Fruit fly (Drosophila melanogaster) whole organism, embryonic: ENCODE measurements around the gene PolD2.

Experiments used
- ATbp ChIP-seq: fragments of 200-800 bp; sonication (Bioruptor generic); optimal IDR thresholded peaks from 2 replicates; lab custom pipeline; 2017; ENCODE audit warnings: missing biosample characterization, mild to moderate bottlenecking, missing genetic modification characterization, missing genetic modification reagents
- Abd-B ChIP-seq: fragments of 200-800 bp; sonication (Bioruptor generic); optimal IDR thresholded peaks from 2 replicates; lab custom pipeline; 2018; ENCODE audit warnings: missing biosample characterization, mild to moderate bottlenecking, missing genetic modification characterization, moderate library complexity
- Antp ChIP-seq: fragments of 200-800 bp; sonication (Bioruptor generic); optimal IDR thresholded peaks from 3 replicates; lab custom pipeline; 2016; ENCODE audit warnings: missing biosample characterization, missing genetic modification characterization
- CG10462 ChIP-seq: fragments of 200-800 bp; sonication (Bioruptor generic); optimal IDR thresholded peaks from 2 replicates; lab custom pipeline; 2016; ENCODE audit warnings: missing biosample characterization, missing genetic modification characterization
- CG12104 ChIP-seq: fragments of 200-800 bp; sonication (Bioruptor generic); optimal IDR thresholded peaks from 3 replicates; lab custom pipeline; 2016; ENCODE audit warnings: missing biosample characterization, missing genetic modification characterization
- CG12744 ChIP-seq: fragments of 200-800 bp; sonication (Bioruptor generic); optimal IDR thresholded peaks from 2 replicates; lab custom pipeline; 2016; ENCODE audit warnings: missing biosample characterization, missing genetic modification characterization
- CG12942 ChIP-seq: fragments of 200-800 bp; sonication (Bioruptor generic); optimal IDR thresholded peaks from 3 replicates; lab custom pipeline; 2016; ENCODE audit warnings: missing biosample characterization, missing genetic modification characterization
- CG13894 ChIP-seq: fragments of 200-800 bp; sonication (Bioruptor generic); optimal IDR thresholded peaks from 3 replicates; lab custom pipeline; 2018; ENCODE audit warnings: missing biosample characterization, mild to moderate bottlenecking, missing genetic modification characterization, moderate library complexity
- CG14050 ChIP-seq: fragments of 200-800 bp; sonication (Bioruptor generic); IDR thresholded peaks from 3 replicates; pipeline ENCODE4 v1.3.6; 2022; ENCODE audit warnings: missing biosample characterization, missing genetic modification characterization
- CG14860 ChIP-seq: fragments of 200-800 bp; sonication (Bioruptor generic); IDR thresholded peaks from 3 replicates; pipeline ENCODE4 v1.3.6; 2022; ENCODE audit warnings: missing biosample characterization, missing genetic modification characterization; ENCODE audit not compliant: partially characterized antibody
- CG15479 ChIP-seq: fragments of 200-800 bp; sonication (Bioruptor generic); optimal IDR thresholded peaks from 3 replicates; lab custom pipeline; 2019; ENCODE audit warnings: missing biosample characterization, mild to moderate bottlenecking, missing genetic modification characterization, moderate library complexity
- CG1792 ChIP-seq: fragments of 200-800 bp; sonication (Bioruptor generic); optimal IDR thresholded peaks from 2 replicates; lab custom pipeline; 2016; ENCODE audit warnings: missing biosample characterization, missing genetic modification characterization
- CG31224 ChIP-seq: fragments of 200-800 bp; sonication (Bioruptor generic); IDR thresholded peaks from 2 replicates; pipeline ENCODE4 v1.3.6; 2022; ENCODE audit warnings: missing biosample characterization, missing genetic modification characterization
- CG32772 ChIP-seq: fragments of 200-800 bp; sonication (Bioruptor generic); IDR thresholded peaks from 2 replicates; pipeline ENCODE4 v1.3.6; 2022; ENCODE audit warnings: missing biosample characterization, missing genetic modification characterization
- CG33213 ChIP-seq: fragments of 200-800 bp; sonication (Bioruptor generic); optimal IDR thresholded peaks from 3 replicates; lab custom pipeline; 2016; ENCODE audit warnings: missing biosample characterization, missing genetic modification characterization
- CG3995 ChIP-seq: fragments of 200-800 bp; sonication (Bioruptor generic); optimal IDR thresholded peaks from 3 replicates; lab custom pipeline; 2016; ENCODE audit warnings: missing biosample characterization, missing genetic modification characterization
- CG4328 ChIP-seq: fragments of 200-800 bp; sonication (Bioruptor generic); optimal IDR thresholded peaks from 3 replicates; lab custom pipeline; 2017; ENCODE audit warnings: missing biosample characterization, missing genetic modification reagents, missing genetic modification characterization
- CG43689 ChIP-seq: fragments of 200-800 bp; sonication (Bioruptor generic); IDR thresholded peaks from 2 replicates; pipeline ENCODE4 v1.3.6; 2022; ENCODE audit warnings: missing biosample characterization, missing genetic modification characterization
- CG6683 ChIP-seq: fragments of 200-800 bp; sonication (Bioruptor generic); optimal IDR thresholded peaks from 2 replicates; lab custom pipeline; 2017; ENCODE audit warnings: missing biosample characterization, mild to moderate bottlenecking, missing genetic modification characterization, missing genetic modification reagents
- CG7372 ChIP-seq: fragments of 200-800 bp; sonication (Bioruptor generic); IDR thresholded peaks from 2 replicates; pipeline ENCODE4 v1.3.6; 2022; ENCODE audit warnings: missing biosample characterization, missing genetic modification characterization
- D19A ChIP-seq: fragments of 200-800 bp; optimal IDR thresholded peaks from 3 replicates; lab custom pipeline; 2019; ENCODE audit warnings: missing biosample characterization, mild to moderate bottlenecking, missing genetic modification characterization, moderate library complexity
- E2f1 ChIP-seq: fragments of 200-800 bp; sonication (Bioruptor generic); IDR thresholded peaks from 2 replicates; pipeline ENCODE4 v1.3.6; 2022; ENCODE audit warnings: missing biosample characterization, missing genetic modification characterization
- H2.0 ChIP-seq: fragments of 200-800 bp; sonication (Bioruptor generic); IDR thresholded peaks from 2 replicates; pipeline ENCODE4 v1.3.6; 2022; ENCODE audit warnings: missing biosample characterization, missing genetic modification characterization
- Hr39 ChIP-seq: fragments of >200 bp; optimal IDR thresholded peaks from 2 replicates; lab custom pipeline; 2017
- Hsf ChIP-seq: fragments of 200-800 bp; sonication (Bioruptor generic); optimal IDR thresholded peaks from 3 replicates; lab custom pipeline; 2016; ENCODE audit warnings: missing biosample characterization, missing genetic modification characterization
- Mad ChIP-seq: fragments of 200-800 bp; sonication (Bioruptor generic); optimal IDR thresholded peaks from 2 replicates; lab custom pipeline; 2016; ENCODE audit warnings: missing biosample characterization, missing genetic modification characterization
- Spps ChIP-seq: fragments of 200-800 bp; sonication (Bioruptor generic); optimal IDR thresholded peaks from 2 replicates; lab custom pipeline; 2018; ENCODE audit warnings: missing biosample characterization, mild to moderate bottlenecking, missing genetic modification characterization
- Taf1 ChIP-seq: fragments of 200-800 bp; sonication (Bioruptor generic); IDR thresholded peaks from 2 replicates; pipeline ENCODE4 v1.3.6; 2022; ENCODE audit warnings: missing biosample characterization, missing genetic modification characterization
- abd-A ChIP-seq: fragments of 200-800 bp; sonication (Bioruptor generic); optimal IDR thresholded peaks from 3 replicates; lab custom pipeline; 2019; ENCODE audit warnings: missing biosample characterization, mild to moderate bottlenecking, missing genetic modification characterization, moderate library complexity
- ase ChIP-seq: fragments of 200-800 bp; sonication (Bioruptor generic); IDR thresholded peaks from 3 replicates; pipeline ENCODE4 v1.3.6; 2022; ENCODE audit warnings: missing biosample characterization, missing genetic modification characterization
- bsh ChIP-seq, 2 experiments: fragments of 200-800 bp; sonication (Bioruptor generic); optimal IDR thresholded peaks; 2 replicates each; lab custom pipeline; 2017 to 2018; ENCODE audit warnings: mild to moderate bottlenecking in 2 of 2, missing biosample characterization in 2 of 2, missing genetic modification characterization in 2 of 2, moderate library complexity in 1 of 2
- btn ChIP-seq: fragments of 200-800 bp; sonication (Bioruptor generic); optimal IDR thresholded peaks from 2 replicates; lab custom pipeline; 2016; ENCODE audit warnings: missing biosample characterization, missing genetic modification characterization
- cas ChIP-seq: fragments of 200-800 bp; sonication (Bioruptor generic); IDR thresholded peaks from 2 replicates; pipeline ENCODE4 v1.3.6; 2022; ENCODE audit warnings: missing biosample characterization, missing genetic modification characterization
- da ChIP-seq: fragments of 200-800 bp; sonication (Bioruptor generic); optimal IDR thresholded peaks from 2 replicates; lab custom pipeline; 2016; ENCODE audit warnings: missing biosample characterization, missing genetic modification characterization
- danr ChIP-seq: fragments of 200-800 bp; sonication (Bioruptor generic); IDR thresholded peaks from 2 replicates; pipeline ENCODE4 v1.3.6; 2022; ENCODE audit warnings: missing biosample characterization, missing genetic modification characterization
- exex ChIP-seq: fragments of 200-800 bp; sonication (Bioruptor generic); optimal IDR thresholded peaks from 4 replicates; lab custom pipeline; 2018; ENCODE audit warnings: missing biosample characterization, mild to moderate bottlenecking, missing genetic modification characterization, moderate library complexity
- fd102C ChIP-seq: fragments of 200-800 bp; sonication (Bioruptor generic); optimal IDR thresholded peaks from 2 replicates; lab custom pipeline; 2018; ENCODE audit warnings: missing biosample characterization, mild to moderate bottlenecking, missing genetic modification characterization, moderate library complexity
- gcm2 ChIP-seq: fragments of 200-800 bp; sonication (Bioruptor generic); optimal IDR thresholded peaks from 2 replicates; lab custom pipeline; 2016; ENCODE audit warnings: missing biosample characterization, missing genetic modification characterization
- gem ChIP-seq: fragments of 200-800 bp; sonication (Bioruptor generic); optimal IDR thresholded peaks from 2 replicates; lab custom pipeline; 2019; ENCODE audit warnings: missing biosample characterization, mild to moderate bottlenecking, missing genetic modification characterization, moderate library complexity
- lbe ChIP-seq: fragments of 200-800 bp; sonication (Bioruptor generic); optimal IDR thresholded peaks from 2 replicates; lab custom pipeline; 2016; ENCODE audit warnings: missing biosample characterization, mild to moderate bottlenecking, missing genetic modification characterization
- lilli ChIP-seq: fragments of 200-800 bp; sonication (Bioruptor generic); optimal IDR thresholded peaks from 3 replicates; lab custom pipeline; 2016; ENCODE audit warnings: missing biosample characterization, missing genetic modification characterization
- p53 ChIP-seq: fragments of 200-800 bp; sonication (Bioruptor generic); optimal IDR thresholded peaks from 2 replicates; lab custom pipeline; 2016; ENCODE audit warnings: missing biosample characterization, missing genetic modification characterization
- rib ChIP-seq: fragments of 200-800 bp; sonication (Bioruptor generic); IDR thresholded peaks from 2 replicates; pipeline ENCODE4 v1.3.6; 2022; ENCODE audit warnings: missing biosample characterization, missing genetic modification characterization
- ro ChIP-seq: fragments of 200-800 bp; sonication (Bioruptor generic); IDR thresholded peaks from 2 replicates; pipeline ENCODE4 v1.3.6; 2022; ENCODE audit warnings: missing biosample characterization, missing genetic modification characterization
- scrt ChIP-seq: fragments of 200-800 bp; sonication (Bioruptor generic); optimal IDR thresholded peaks from 2 replicates; lab custom pipeline; 2018; ENCODE audit warnings: missing biosample characterization, mild to moderate bottlenecking, missing genetic modification characterization, moderate library complexity
- shn ChIP-seq: fragments of 200-800 bp; sonication (Bioruptor generic); optimal IDR thresholded peaks from 3 replicates; lab custom pipeline; 2016; ENCODE audit warnings: missing biosample characterization, missing genetic modification characterization
- sna ChIP-seq: fragments of 200-800 bp; sonication (Bioruptor generic); IDR thresholded peaks from 2 replicates; pipeline ENCODE4 v1.3.6; 2022; ENCODE audit warnings: missing biosample characterization, missing genetic modification characterization; ENCODE audit not compliant: partially characterized antibody
- tup ChIP-seq: fragments of 200-800 bp; sonication (Bioruptor generic); optimal IDR thresholded peaks from 2 replicates; lab custom pipeline; 2016; ENCODE audit warnings: missing biosample characterization, mild to moderate bottlenecking, missing genetic modification characterization, moderate library complexity
- zen ChIP-seq: fragments of 200-800 bp; sonication (Bioruptor generic); optimal IDR thresholded peaks from 3 replicates; lab custom pipeline; 2018; ENCODE audit warnings: missing biosample characterization, mild to moderate bottlenecking, missing genetic modification characterization, moderate library complexity

PolD2 gene

dm6 chr3L:1774713-1775648 is at the start of gene PolD2, which contains the start of gene CG13933 (continued):
- TF ChIP-seq CG14860 (GFP tag; lab: Robert Waterston, UW) (peak; percentile 91), cas (GFP tag; lab: Robert Waterston, UW) (peak; percentile 90), CG12744 (no peak), exex (peak; percentile 64), ATbp (GFP tag; lab: Kevin White, UChicago) (no peak), Hr39 (lab: Kevin White, UChicago) (no peak), btn (GFP tag; lab: Kevin White, UChicago) (peak; percentile 20), da (no peak), abd-A (tag; lab: Kevin White, UChicago) (no peak), Abd-B (GFP tag; lab: Kevin White, UChicago) (peak; percentile 98), CG14050 (peak; percentile 98), CG43689 (GFP tag; lab: Robert Waterston, UW) (peak; percentile 97), Hsf (GFP tag; lab: Kevin White, UChicago) (peak; percentile 90), CG33213 (GFP tag; lab: Kevin White, UChicago) (no peak), CG12104 (GFP tag; lab: Kevin White, UChicago) (peak; percentile 92), lilli (GFP tag; lab: Kevin White, UChicago) (peak; percentile 94), CG31224 (GFP tag; lab: Robert Waterston, UW) (peak; percentile 91), CG7372 (peak; percentile 93), rib (GFP tag; lab: Robert Waterston, UW) (peak; percentile 85), CG13894 (tag; lab: Kevin White, UChicago) (no peak), CG12942 (peak; percentile 96), ase (peak; percentile 92), CG15479 (GFP tag; lab: Kevin White, UChicago) (peak; percentile 33), gem (tag; lab: Kevin White, UChicago) (peak; percentile 99), sna (peak; percentile 80), Taf1 (GFP tag; lab: Robert Waterston, UW) (peak; percentile 94), gcm2 (GFP tag; lab: Kevin White, UChicago) (peak; percentile 65), lbe (no peak), E2f1 (peak; percentile 99), bsh (GFP tag; optimal IDR thresholded peaks at IDR 0.05; lab: Kevin White, UChicago) (peak in 1 of 2 experiments; percentile 100), Spps (peak; percentile 75), Mad (GFP tag; lab: Kevin White, UChicago) (peak; percentile 85), ro (GFP tag; lab: Robert Waterston, UW) (peak; percentile 96), Antp (GFP tag; lab: Kevin White, UChicago) (peak; percentile 79), p53 (GFP tag; lab: Kevin White, UChicago) (peak; percentile 24), CG10462 (GFP tag; lab: Kevin White, UChicago) (peak; percentile 92), CG6683 (GFP tag; lab: Kevin White, UChicago) (no peak), danr (peak; percentile 46; the same call in 1 of the 2 replicates), scrt (GFP tag; lab: Kevin White, UChicago) (no peak), CG3995 (GFP tag; lab: Kevin White, UChicago) (no peak), CG1792 (GFP tag; lab: Kevin White, UChicago) (no peak), zen (tag; lab: Kevin White, UChicago) (peak; percentile 87), CG32772 (GFP tag; lab: Robert Waterston, UW) (peak; percentile 98), shn (peak; percentile 23), H2.0 (GFP tag; lab: Robert Waterston, UW) (peak; percentile 99), fd102C (GFP tag; lab: Kevin White, UChicago) (peak; percentile 52), D19A (tag; lab: Kevin White, UChicago) (no peak), CG4328 (peak; percentile 20), tup (GFP tag; lab: Kevin White, UChicago) (peak; percentile 90)
